Worm (Caenorhabditis elegans) whole organism, young adult: ENCODE data around the gene T08B6.1.

Source experiments
- F10E7.11 ChIP-seq: sonication (generic microtip); optimal IDR thresholded peaks from 2 replicates; lab custom pipeline; 2017; ENCODE audit warnings: mild to moderate bottlenecking, missing genetic modification characterization, moderate library complexity, missing compliant biosample characterization
- pha-4 ChIP-seq: fragments of 150-350 bp; sonication (generic microtip); optimal IDR thresholded peaks from 2 replicates; lab custom pipeline; 2014; ENCODE audit warnings: missing biosample characterization, missing genetic modification reagents, missing genetic modification characterization

ce11 chrIV:4905645-4906135 is 18.5 kb upstream of the T08B6.1 start, which contains the start of gene T08B6.4:
- no peak for TF ChIP-seq pha-4 (tag; lab: Kevin White, UChicago)
- no peak for TF ChIP-seq F10E7.11 (tag; lab: Kevin White, UChicago)
